Worm (Caenorhabditis elegans): ENCODE results near the gene unk-1.

DNA sequence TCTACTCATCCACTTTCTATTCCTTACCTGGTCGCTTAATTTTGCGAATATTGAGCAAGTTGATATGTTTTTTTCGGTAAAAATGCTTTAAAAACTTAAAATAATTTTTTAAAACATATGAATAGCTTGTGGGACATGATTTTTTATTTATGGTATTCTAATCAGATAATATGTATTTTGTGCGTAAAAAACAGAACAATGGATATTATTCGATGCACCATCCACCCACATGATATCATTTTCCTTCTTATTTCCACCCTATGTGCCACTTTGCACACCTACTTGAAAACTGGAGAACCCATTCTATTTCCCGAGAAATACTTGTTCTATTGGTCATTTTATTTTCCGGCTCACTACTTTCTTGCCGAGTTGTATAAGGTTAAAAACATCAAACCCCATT, 52.5 kb downstream of the unk-1 start, which contains the start of gene C18A11.2:
- no peak for TF ChIP-seq him-1 (tag; optimal IDR thresholded peaks at IDR 0.05)
- TF ChIP-seq dao-5 (tag; optimal IDR thresholded peaks at IDR 0.05) = no peak
- TF ChIP-seq W03F9.2 (tag; optimal IDR thresholded peaks at IDR 0.05) = no peak

All from whole organism, L4/young adult.